Fruit fly (Drosophila melanogaster): Measurements from ENCODE around the gene Arp1.

The Arp1 gene

DNA sequence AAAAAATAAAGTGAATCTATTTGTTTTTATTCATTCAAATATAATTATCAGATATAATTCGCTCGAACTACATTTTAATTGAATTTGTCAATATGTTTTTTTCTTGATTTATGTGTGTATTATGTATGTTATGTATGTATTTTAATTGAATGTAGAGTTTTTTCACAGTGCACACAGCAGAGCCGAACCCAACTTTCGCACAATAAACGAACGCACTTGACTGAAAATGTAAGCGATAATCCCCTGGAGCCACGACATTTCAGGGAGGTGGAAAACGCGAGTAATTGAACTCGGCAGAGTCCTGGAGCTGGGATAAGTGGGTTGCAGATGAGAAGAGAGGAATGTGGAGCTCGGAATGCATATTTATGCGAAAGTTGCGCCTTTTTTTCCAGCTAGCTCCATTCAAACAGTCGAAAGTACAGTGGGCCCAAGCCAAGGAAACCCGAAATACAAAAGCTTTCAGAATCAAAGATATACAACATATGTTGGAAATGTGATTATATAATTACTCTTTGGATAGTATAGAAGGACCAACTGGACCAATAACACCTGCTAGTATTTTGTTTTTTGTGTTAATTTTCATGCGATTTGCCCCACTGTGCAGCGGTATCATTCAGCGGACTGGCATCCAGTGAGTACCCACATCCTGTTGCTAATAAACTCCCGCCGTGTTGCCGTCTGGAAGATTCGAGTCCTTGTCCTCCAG, 36.6 kb downstream of the Arp1 start:
- no peak for TF ChIP-seq rn (GFP tag; IDR thresholded peaks at IDR 0.05)
- 0 out of 3 replicates have a peak, but pooled peaks have one; percentile 9 for TF ChIP-seq fd96Ca (GFP tag; IDR thresholded peaks at IDR 0.05)
- TF ChIP-seq CG34367 (tag; optimal IDR thresholded peaks at IDR 0.05) = peak; percentile 11
- TF ChIP-seq Pif1A (GFP tag; optimal IDR thresholded peaks at IDR 0.05) = peak; percentile 7
- TF ChIP-seq D1 (tag; optimal IDR thresholded peaks at IDR 0.05) = no peak
- peak; percentile 38 for TF ChIP-seq CG8159 (tag; optimal IDR thresholded peaks at IDR 0.05)
- peak; percentile 10 for TF ChIP-seq CG14655 (GFP tag; optimal IDR thresholded peaks at IDR 0.05)
- TF ChIP-seq CG12605 (GFP tag; IDR thresholded peaks at IDR 0.05) = no peak
- TF ChIP-seq CG8301 (tag; optimal IDR thresholded peaks at IDR 0.05) = no peak
- peak; percentile 12 for TF ChIP-seq CG9948 (tag; optimal IDR thresholded peaks at IDR 0.05)
- TF ChIP-seq CG17806 (tag; optimal IDR thresholded peaks at IDR 0.05) = no peak
- TF ChIP-seq CG10348 (GFP tag; IDR thresholded peaks at IDR 0.05) = no peak
- TF ChIP-seq CG15710 (tag; optimal IDR thresholded peaks at IDR 0.05) = peak; percentile 10

DNA sequence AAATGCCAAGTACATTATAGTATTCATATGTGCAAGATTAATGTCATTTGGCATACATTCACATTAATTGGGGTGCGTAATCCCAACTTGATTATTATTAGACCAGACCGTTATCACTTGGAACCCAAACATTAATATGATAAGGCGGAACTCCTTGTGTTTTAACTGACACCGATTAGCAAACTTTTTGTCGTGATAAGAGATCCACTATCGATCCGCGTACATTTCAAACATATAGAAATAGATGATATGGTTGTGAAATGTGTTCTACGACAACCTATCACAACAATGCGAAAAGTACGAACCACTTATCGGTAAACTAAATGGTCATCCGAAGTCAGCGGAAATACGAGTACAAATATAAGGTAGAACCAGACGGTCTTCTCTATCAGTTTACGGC, 47.7 kb downstream of the Arp1 start, which contains the start of gene Ugt37A2:
Gene Ugt37A2 (plus strand): TSS at position 396 of the 400 bp plus-strand sequence.
- TF ChIP-seq CG17806 (tag; optimal IDR thresholded peaks at IDR 0.05) = no peak
- no peak for TF ChIP-seq EcR (GFP tag; optimal IDR thresholded peaks at IDR 0.05)
- TF ChIP-seq fd96Ca (GFP tag; IDR thresholded peaks at IDR 0.05) = no peak
- TF ChIP-seq CG9948 (tag; optimal IDR thresholded peaks at IDR 0.05) = no peak
- TF ChIP-seq CG32121 (GFP tag; IDR thresholded peaks at IDR 0.05) = no peak
- no peak for TF ChIP-seq CG12605 (GFP tag; IDR thresholded peaks at IDR 0.05)
- no peak for TF ChIP-seq CG14655 (GFP tag; optimal IDR thresholded peaks at IDR 0.05)
- TF ChIP-seq Ets98B (GFP tag; IDR thresholded peaks at IDR 0.05) = no peak
- no peak for TF ChIP-seq CG15710 (tag; optimal IDR thresholded peaks at IDR 0.05)
- TF ChIP-seq D1 (tag; optimal IDR thresholded peaks at IDR 0.05) = no peak
- TF ChIP-seq CG34367 (tag; optimal IDR thresholded peaks at IDR 0.05) = no peak

DNA sequence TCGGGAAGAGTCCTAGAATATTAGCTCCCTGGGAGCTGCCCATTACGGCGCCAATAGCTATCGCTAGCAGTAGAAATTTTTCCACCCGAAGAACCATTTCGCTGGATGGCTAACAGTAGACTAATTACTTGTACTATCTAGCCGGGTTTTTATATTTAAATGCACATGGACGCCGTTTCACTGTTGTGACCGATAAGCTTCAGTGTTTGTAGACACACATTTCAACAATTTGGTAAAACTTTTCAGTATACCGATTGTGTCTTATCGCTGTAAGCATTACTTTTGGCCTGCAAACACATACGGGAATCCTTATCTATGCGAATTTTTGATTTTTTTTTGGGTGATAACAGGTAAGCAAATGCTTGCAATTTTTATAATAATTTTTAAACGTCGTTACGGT, 52.0 kb downstream of the Arp1 start, which contains the start of gene Ugt37A3:
Gene Ugt37A3 (minus strand): TSS at position 101 of the 400 bp plus-strand sequence.
- TF ChIP-seq CG4496 (GFP tag; IDR thresholded peaks at IDR 0.05) = no peak
- no peak for TF ChIP-seq CG13204 (GFP tag; optimal IDR thresholded peaks at IDR 0.05)
- TF ChIP-seq Snoo (tag; optimal IDR thresholded peaks at IDR 0.05) = no peak
- no peak for TF ChIP-seq Ets98B (GFP tag; IDR thresholded peaks at IDR 0.05)
- no peak for TF ChIP-seq CG8301 (tag; optimal IDR thresholded peaks at IDR 0.05)
- no peak for TF ChIP-seq CG32121 (GFP tag; IDR thresholded peaks at IDR 0.05)
- TF ChIP-seq Pif1B (GFP tag; optimal IDR thresholded peaks at IDR 0.05) = no peak
- TF ChIP-seq CG14655 (GFP tag; optimal IDR thresholded peaks at IDR 0.05) = no peak
- TF ChIP-seq Pif1A (GFP tag; optimal IDR thresholded peaks at IDR 0.05) = no peak
- TF ChIP-seq rn (GFP tag; IDR thresholded peaks at IDR 0.05) = no peak
- no peak for TF ChIP-seq CG8159 (tag; optimal IDR thresholded peaks at IDR 0.05)

All from whole organism, pupa.